Fruit fly (Drosophila melanogaster) whole organism, embryonic: Measurements from ENCODE around the gene asun.

ENCODE experiments used
- Abd-B ChIP-seq: fragments of 200-800 bp; sonication (Bioruptor generic); optimal IDR thresholded peaks from 2 replicates; lab custom pipeline; 2018; ENCODE audit warnings: missing biosample characterization, mild to moderate bottlenecking, missing genetic modification characterization, moderate library complexity
- BtbVII ChIP-seq: fragments of 200-800 bp; sonication (Bioruptor generic); optimal IDR thresholded peaks from 3 replicates; lab custom pipeline; 2017; ENCODE audit warnings: missing biosample characterization, mild to moderate bottlenecking, missing genetic modification characterization
- CG10147 ChIP-seq: fragments of 200-800 bp; sonication (Bioruptor generic); optimal IDR thresholded peaks from 2 replicates; lab custom pipeline; 2019; ENCODE audit warnings: missing biosample characterization, mild to moderate bottlenecking, missing genetic modification characterization, moderate library complexity
- CG12299 ChIP-seq: fragments of 200-800 bp; sonication (Bioruptor generic); optimal IDR thresholded peaks from 2 replicates; lab custom pipeline; 2018; ENCODE audit warnings: missing biosample characterization, mild to moderate bottlenecking, missing genetic modification characterization
- CG12744 ChIP-seq: fragments of 200-800 bp; sonication (Bioruptor generic); optimal IDR thresholded peaks from 2 replicates; lab custom pipeline; 2016; ENCODE audit warnings: missing biosample characterization, missing genetic modification characterization
- CG12769 ChIP-seq: fragments of 200-800 bp; sonication (Bioruptor generic); optimal IDR thresholded peaks from 2 replicates; lab custom pipeline; 2019; ENCODE audit warnings: missing biosample characterization, mild to moderate bottlenecking, missing genetic modification characterization, moderate library complexity
- CG13775 ChIP-seq: fragments of 200-800 bp; sonication (Bioruptor generic); optimal IDR thresholded peaks from 3 replicates; lab custom pipeline; 2017; ENCODE audit warnings: missing biosample characterization, mild to moderate bottlenecking, missing genetic modification characterization
- CG13894 ChIP-seq: fragments of 200-800 bp; sonication (Bioruptor generic); optimal IDR thresholded peaks from 3 replicates; lab custom pipeline; 2018; ENCODE audit warnings: missing biosample characterization, mild to moderate bottlenecking, missing genetic modification characterization, moderate library complexity
- CG15514 ChIP-seq: fragments of 200-800 bp; sonication (Bioruptor generic); optimal IDR thresholded peaks from 3 replicates; lab custom pipeline; 2017; ENCODE audit warnings: missing biosample characterization, missing genetic modification characterization, mild to moderate bottlenecking, moderate library complexity, missing genetic modification reagents
- CG17186 ChIP-seq: fragments of 200-800 bp; sonication (Bioruptor generic); optimal IDR thresholded peaks from 3 replicates; lab custom pipeline; 2017; ENCODE audit warnings: missing biosample characterization, missing genetic modification reagents, missing genetic modification characterization
- CG17829 ChIP-seq: fragments of 200-800 bp; optimal IDR thresholded peaks from 2 replicates; lab custom pipeline; 2019; ENCODE audit warnings: missing biosample characterization, mild to moderate bottlenecking, missing genetic modification characterization, moderate library complexity
- CG3726 ChIP-seq: fragments of 200-800 bp; sonication (Bioruptor generic); IDR thresholded peaks from 3 replicates; pipeline ENCODE4, ENCODE4 v1.3.6; 2022; ENCODE audit warnings: missing biosample characterization, missing genetic modification characterization
- CG4707 ChIP-seq: fragments of 200-800 bp; sonication (Bioruptor generic); optimal IDR thresholded peaks from 2 replicates; lab custom pipeline; 2018; ENCODE audit warnings: missing biosample characterization, mild to moderate bottlenecking, missing genetic modification characterization, moderate library complexity
- CG6654 ChIP-seq: fragments of 200-800 bp; sonication (Bioruptor generic); optimal IDR thresholded peaks from 2 replicates; lab custom pipeline; 2017; ENCODE audit warnings: missing biosample characterization, mild to moderate bottlenecking, missing genetic modification characterization
- CG8765 ChIP-seq: fragments of 200-800 bp; sonication (Bioruptor generic); IDR thresholded peaks from 2 replicates; pipeline ENCODE4 v1.3.6; 2022; ENCODE audit warnings: missing biosample characterization, missing genetic modification characterization
- CG9727 ChIP-seq: fragments of 200-800 bp; sonication (Bioruptor generic); optimal IDR thresholded peaks from 3 replicates; lab custom pipeline; 2017; ENCODE audit warnings: missing biosample characterization, mild to moderate bottlenecking, missing genetic modification characterization
- CTCF ChIP-seq: fragments of 200-800 bp; sonication (Bioruptor generic); optimal IDR thresholded peaks from 2 replicates; lab custom pipeline; 2017; ENCODE audit warnings: missing biosample characterization, mild to moderate bottlenecking, missing genetic modification characterization, moderate library complexity
- D ChIP-seq, 2 experiments: fragments of 200-800 bp in 1 of 2; fragments of >200 bp in 1 of 2; sonication (Bioruptor generic) in 1 of 2; optimal IDR thresholded peaks; 2 replicates in 1 of 2; 3 replicates in 1 of 2; lab custom pipeline; 2017; ENCODE audit warnings: mild to moderate bottlenecking in 1 of 2, missing biosample characterization in 1 of 2, missing genetic modification characterization in 1 of 2, missing genetic modification reagents in 1 of 2
- Dfd ChIP-seq, 2 experiments: fragments of >200 bp; optimal IDR thresholded peaks; 2 replicates each; lab custom pipeline; 2017; ENCODE audit warnings: missing biosample characterization in 2 of 2, missing genetic modification characterization in 2 of 2
- Dref ChIP-seq: fragments of 200-800 bp; sonication (Bioruptor generic); IDR thresholded peaks from 2 replicates; pipeline ENCODE4 v1.3.6; 2022; ENCODE audit warnings: missing biosample characterization, missing genetic modification characterization
- Ets97D ChIP-seq: fragments of 200-800 bp; sonication (Bioruptor generic); optimal IDR thresholded peaks from 3 replicates; lab custom pipeline; 2016; ENCODE audit warnings: missing biosample characterization, missing genetic modification characterization
- Fer1 ChIP-seq: fragments of 200-800 bp; sonication (Bioruptor generic); optimal IDR thresholded peaks from 2 replicates; lab custom pipeline; 2017; ENCODE audit warnings: missing biosample characterization, mild to moderate bottlenecking, missing genetic modification characterization
- HmgD ChIP-seq: fragments of 200-800 bp; sonication (Bioruptor generic); optimal IDR thresholded peaks from 3 replicates; lab custom pipeline; 2016; ENCODE audit warnings: missing biosample characterization, missing genetic modification characterization
- Meics ChIP-seq: fragments of 200-800 bp; sonication (Bioruptor generic); optimal IDR thresholded peaks from 2 replicates; lab custom pipeline; 2017; ENCODE audit warnings: missing biosample characterization, mild to moderate bottlenecking, missing genetic modification characterization
- NfI ChIP-seq: fragments of 200-800 bp; sonication (Bioruptor generic); optimal IDR thresholded peaks from 3 replicates; lab custom pipeline; 2018; ENCODE audit warnings: missing biosample characterization, mild to moderate bottlenecking, missing genetic modification characterization, moderate library complexity
- Spps ChIP-seq: fragments of 200-800 bp; sonication (Bioruptor generic); optimal IDR thresholded peaks from 2 replicates; lab custom pipeline; 2018; ENCODE audit warnings: missing biosample characterization, mild to moderate bottlenecking, missing genetic modification characterization
- TFAM ChIP-seq: fragments of 200-800 bp; sonication (Bioruptor generic); optimal IDR thresholded peaks from 2 replicates; lab custom pipeline; 2017; ENCODE audit warnings: missing biosample characterization, missing genetic modification characterization, inconsistent platforms
- Xrp1 ChIP-seq: fragments of 200-800 bp; sonication (Bioruptor generic); IDR thresholded peaks from 2 replicates; pipeline ENCODE4 v1.3.6; 2022; ENCODE audit warnings: missing biosample characterization, missing genetic modification characterization
- bowl ChIP-seq: fragments of 200-800 bp; sonication (Bioruptor generic); IDR thresholded peaks from 2 replicates; pipeline ENCODE4 v1.3.6; 2022; ENCODE audit warnings: missing biosample characterization, missing genetic modification characterization
- crc ChIP-seq: fragments of 200-800 bp; sonication (Bioruptor generic); optimal IDR thresholded peaks from 2 replicates; lab custom pipeline; 2016; ENCODE audit warnings: missing biosample characterization, missing genetic modification characterization
- croc ChIP-seq: fragments of 200-800 bp; sonication (Bioruptor generic); conservative IDR thresholded peaks from 3 replicates; pipeline ENCODE4 v1.3.6; 2022; ENCODE audit warnings: missing biosample characterization, missing genetic modification characterization
- fd102C ChIP-seq: fragments of 200-800 bp; sonication (Bioruptor generic); optimal IDR thresholded peaks from 2 replicates; lab custom pipeline; 2018; ENCODE audit warnings: missing biosample characterization, mild to moderate bottlenecking, missing genetic modification characterization, moderate library complexity
- fd64A ChIP-seq: fragments of 200-800 bp; sonication (Bioruptor generic); optimal IDR thresholded peaks from 3 replicates; lab custom pipeline; 2018; ENCODE audit warnings: missing biosample characterization, mild to moderate bottlenecking, missing genetic modification characterization
- fd96Cb ChIP-seq: fragments of 200-800 bp; sonication (Bioruptor generic); optimal IDR thresholded peaks from 2 replicates; lab custom pipeline; 2018; ENCODE audit warnings: missing biosample characterization, mild to moderate bottlenecking, missing genetic modification characterization, moderate library complexity
- gcm2 ChIP-seq: fragments of 200-800 bp; sonication (Bioruptor generic); optimal IDR thresholded peaks from 2 replicates; lab custom pipeline; 2016; ENCODE audit warnings: missing biosample characterization, missing genetic modification characterization
- gsb-n ChIP-seq: fragments of 200-800 bp; sonication (Bioruptor generic); optimal IDR thresholded peaks from 3 replicates; lab custom pipeline; 2018; ENCODE audit warnings: missing biosample characterization, mild to moderate bottlenecking, missing genetic modification characterization
- ind ChIP-seq: fragments of 200-800 bp; sonication (Bioruptor generic); optimal IDR thresholded peaks from 3 replicates; lab custom pipeline; 2016; ENCODE audit warnings: missing biosample characterization, missing genetic modification characterization
- jing ChIP-seq: fragments of 200-800 bp; sonication (Bioruptor generic); optimal IDR thresholded peaks from 2 replicates; lab custom pipeline; 2018; ENCODE audit warnings: missing biosample characterization, mild to moderate bottlenecking, missing genetic modification characterization
- lbe ChIP-seq: fragments of 200-800 bp; sonication (Bioruptor generic); optimal IDR thresholded peaks from 2 replicates; lab custom pipeline; 2016; ENCODE audit warnings: missing biosample characterization, mild to moderate bottlenecking, missing genetic modification characterization
- onecut ChIP-seq: fragments of 200-800 bp; sonication (Bioruptor generic); IDR thresholded peaks from 2 replicates; pipeline ENCODE4 v1.3.6; 2022; ENCODE audit warnings: missing biosample characterization, missing genetic modification characterization
- pb ChIP-seq: fragments of 200-800 bp; sonication (Bioruptor generic); optimal IDR thresholded peaks from 3 replicates; lab custom pipeline; 2016; ENCODE audit warnings: missing biosample characterization, missing genetic modification characterization
- pros ChIP-seq: fragments of 200-800 bp; sonication (Bioruptor generic); optimal IDR thresholded peaks from 3 replicates; lab custom pipeline; 2019; ENCODE audit warnings: missing biosample characterization, mild to moderate bottlenecking, missing genetic modification characterization, moderate library complexity
- psq ChIP-seq: fragments of 200-800 bp; sonication (Bioruptor generic); optimal IDR thresholded peaks from 2 replicates; lab custom pipeline; 2017; ENCODE audit warnings: missing biosample characterization, missing genetic modification characterization
- sd ChIP-seq: fragments of 200-800 bp; sonication (Bioruptor generic); optimal IDR thresholded peaks from 3 replicates; lab custom pipeline; 2018; ENCODE audit warnings: missing biosample characterization, mild to moderate bottlenecking, missing genetic modification characterization, moderate library complexity
- sima ChIP-seq: fragments of 200-800 bp; sonication (Bioruptor generic); optimal IDR thresholded peaks from 2 replicates; lab custom pipeline; 2016; ENCODE audit warnings: missing biosample characterization, missing genetic modification characterization
- sisA ChIP-seq: fragments of 200-800 bp; sonication (Bioruptor generic); IDR thresholded peaks from 2 replicates; pipeline ENCODE4 v1.3.6; 2022; ENCODE audit warnings: missing biosample characterization, missing genetic modification characterization
- trem ChIP-seq: fragments of 200-800 bp; optimal IDR thresholded peaks from 3 replicates; lab custom pipeline; 2019; ENCODE audit warnings: missing biosample characterization, mild to moderate bottlenecking, missing genetic modification characterization, moderate library complexity
- twi ChIP-seq: fragments of 200-800 bp; optimal IDR thresholded peaks from 2 replicates; lab custom pipeline; 2019; ENCODE audit warnings: missing biosample characterization, mild to moderate bottlenecking, missing genetic modification characterization, moderate library complexity
- usp ChIP-seq: fragments of >200 bp; optimal IDR thresholded peaks from 2 replicates; lab custom pipeline; 2017; ENCODE audit warnings: missing biosample characterization, missing genetic modification characterization

Gene asun

DNA sequence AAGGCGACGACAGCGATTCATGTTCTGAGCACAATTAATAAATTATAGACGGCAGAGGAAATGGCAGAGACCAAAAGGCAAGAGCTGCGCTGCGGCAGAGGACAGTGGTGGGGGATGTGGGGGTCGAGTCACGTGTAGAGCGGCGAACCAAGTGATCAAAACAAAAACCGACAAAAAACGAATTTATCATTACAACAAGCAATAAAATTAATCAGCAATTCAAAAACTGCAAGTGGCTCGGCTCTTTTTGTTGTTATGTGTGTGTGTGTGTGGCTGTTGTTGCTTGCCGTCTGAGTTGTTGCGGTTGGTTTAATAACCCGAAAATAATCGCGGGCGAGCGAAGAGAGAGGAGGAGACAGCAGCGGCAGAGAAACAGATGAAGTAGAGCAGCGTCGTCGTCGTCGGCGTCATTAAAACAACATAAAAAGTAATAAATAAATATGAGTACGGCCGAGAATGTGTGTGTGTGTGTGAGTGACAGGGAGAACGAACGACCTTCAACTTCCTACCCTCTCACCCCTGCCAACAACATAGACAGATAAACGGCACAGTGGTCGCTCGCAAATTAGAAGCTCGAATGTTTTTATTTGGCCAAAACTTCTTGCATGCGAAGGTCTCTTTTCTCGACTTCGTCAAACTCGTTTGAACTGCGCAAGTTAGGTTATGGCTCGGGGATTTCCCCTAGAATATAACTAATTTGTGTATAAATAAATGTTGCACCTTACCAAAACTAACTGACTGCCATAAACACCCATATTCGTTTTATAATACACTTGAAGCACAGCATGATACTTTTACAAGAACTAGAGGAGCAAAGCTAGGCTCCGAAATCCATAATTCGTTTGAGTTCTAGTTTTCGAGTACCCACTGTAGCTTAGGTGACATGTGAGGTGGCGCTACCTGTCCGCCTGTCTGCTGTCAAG lies 32.4 kb upstream of the asun start (continued):
- peak; percentile 43 for TF ChIP-seq pb
- TF ChIP-seq BtbVII (GFP tag; lab: Kevin White, UChicago), result peak; percentile 70
- TF ChIP-seq trem (tag; lab: Kevin White, UChicago), result peak; percentile 45
- peak; percentile 37 for TF ChIP-seq Ets97D (GFP tag; lab: Kevin White, UChicago)
- TF ChIP-seq usp, result no peak
- peak; percentile 77 for TF ChIP-seq Fer1 (GFP tag; lab: Kevin White, UChicago)
- TF ChIP-seq onecut (GFP tag; lab: Robert Waterston, UW), result 0 out of 2 replicates have a peak, but pooled peaks have one; percentile 17
- peak; percentile 82 for TF ChIP-seq Meics (GFP tag; lab: Kevin White, UChicago)
- peak; percentile 73 for TF ChIP-seq Abd-B (GFP tag; lab: Kevin White, UChicago)
- peak; percentile 39 for TF ChIP-seq CG17186 (GFP tag; lab: Kevin White, UChicago)
- TF ChIP-seq D (optimal IDR thresholded peaks at IDR 0.05; lab: Kevin White, UChicago), result no peak
- peak; percentile 73 for TF ChIP-seq D (GFP tag; optimal IDR thresholded peaks at IDR 0.05; lab: Kevin White, UChicago)
- TF ChIP-seq pros (GFP tag; lab: Kevin White, UChicago), result peak; percentile 71
- peak; percentile 39 for TF ChIP-seq CG12769 (tag; lab: Kevin White, UChicago)
- TF ChIP-seq NfI (GFP tag; lab: Kevin White, UChicago), result peak; percentile 50
- peak; percentile 40 for TF ChIP-seq CTCF (GFP tag; lab: Kevin White, UChicago)
- peak; percentile 50 for TF ChIP-seq CG12299 (tag; lab: Kevin White, UChicago)
- no peak for TF ChIP-seq Xrp1 (GFP tag; lab: Robert Waterston, UW)
- no peak for TF ChIP-seq Dfd (GFP tag; optimal IDR thresholded peaks at IDR 0.05; lab: Kevin White, UChicago)
- TF ChIP-seq fd64A, result peak; percentile 3
- peak; percentile 67 for TF ChIP-seq croc (GFP tag; lab: Robert Waterston, UW)
- no peak for TF ChIP-seq CG8765 (GFP tag; lab: Robert Waterston, UW)
- peak; percentile 21 for TF ChIP-seq CG13894 (tag; lab: Kevin White, UChicago)
- peak; percentile 31 for TF ChIP-seq CG4707
- peak; percentile 33 for TF ChIP-seq CG12744
- peak; percentile 46 for TF ChIP-seq sd (tag; lab: Kevin White, UChicago)
- TF ChIP-seq CG15514 (GFP tag; lab: Kevin White, UChicago), result peak; percentile 51
- TF ChIP-seq Spps (tag; lab: Kevin White, UChicago), result peak; percentile 55
- no peak for TF ChIP-seq sisA
- peak; percentile 17 for TF ChIP-seq CG6654 (GFP tag; lab: Kevin White, UChicago)
- peak; percentile 90 for TF ChIP-seq psq (GFP tag; lab: Kevin White, UChicago)
- TF ChIP-seq crc, result peak; percentile 49
- TF ChIP-seq bowl (GFP tag; lab: Robert Waterston, UW), result no peak
- TF ChIP-seq twi (tag; lab: Kevin White, UChicago), result peak; percentile 53
- peak; percentile 77 for TF ChIP-seq ind (GFP tag; lab: Kevin White, UChicago)
- TF ChIP-seq lbe (GFP tag; lab: Kevin White, UChicago), result peak; percentile 19
- peak; percentile 80 for TF ChIP-seq CG9727 (GFP tag; lab: Kevin White, UChicago)
- peak; percentile 80 for TF ChIP-seq fd96Cb (tag; lab: Kevin White, UChicago)
- TF ChIP-seq CG17829 (tag; lab: Kevin White, UChicago), result peak; percentile 73
- TF ChIP-seq CG10147 (GFP tag; lab: Kevin White, UChicago), result peak; percentile 68
- TF ChIP-seq gcm2 (GFP tag; lab: Kevin White, UChicago), result peak; percentile 64
- no peak for TF ChIP-seq CG3726 (GFP tag; lab: Robert Waterston, UW)
- TF ChIP-seq Dref (GFP tag; lab: Robert Waterston, UW), result no peak
- TF ChIP-seq fd102C (GFP tag; lab: Kevin White, UChicago), result no peak
- TF ChIP-seq HmgD, result peak; percentile 6
- peak; percentile 52 for TF ChIP-seq gsb-n (tag; lab: Kevin White, UChicago)
- TF ChIP-seq CG13775, result peak; percentile 63
- peak; percentile 59 for TF ChIP-seq jing
- TF ChIP-seq TFAM (GFP tag; lab: Kevin White, UChicago), result peak; percentile 12
- TF ChIP-seq sima (GFP tag; lab: Kevin White, UChicago), result peak; percentile 64
